Fruit fly (Drosophila melanogaster): ENCODE measurements around the gene CG13875.

The CG13875 gene

dm6 chr3L:199050-199745 lies 19.5 kb downstream of the CG13875 start (continued):
- TF ChIP-seq Rfx (GFP tag; IDR thresholded peaks at IDR 0.05) (peak; percentile 52), CG31388 (GFP tag; optimal IDR thresholded peaks at IDR 0.05) (no peak), CG10366 (GFP tag; IDR thresholded peaks at IDR 0.05) (peak; percentile 15; the same call in 1 of the 2 replicates), Lim3 (GFP tag; IDR thresholded peaks at IDR 0.05) (no peak), CG11398 (GFP tag; optimal IDR thresholded peaks at IDR 0.05) (no peak), Spps (tag; optimal IDR thresholded peaks at IDR 0.05) (no peak), Drgx (GFP tag; IDR thresholded peaks at IDR 0.05) (0 out of 2 replicates have a peak, but pooled peaks have one; percentile 19), CG6272 (GFP tag; IDR thresholded peaks at IDR 0.05) (peak; percentile 62), Ets65A (GFP tag) (peak; percentile 52), cwo (GFP tag; optimal IDR thresholded peaks at IDR 0.05) (no peak), lab (GFP tag; optimal IDR thresholded peaks at IDR 0.05) (no peak), HLHmδ (GFP tag; optimal IDR thresholded peaks at IDR 0.05) (no peak), CG4730 (GFP tag; IDR thresholded peaks at IDR 0.05) (no peak), cg (GFP tag; optimal IDR thresholded peaks at IDR 0.05) (no peak), repo (GFP tag; optimal IDR thresholded peaks at IDR 0.05) (no peak), Hsf (GFP tag; optimal IDR thresholded peaks at IDR 0.05) (peak; percentile 11), sim (GFP tag; IDR thresholded peaks at IDR 0.05) (no peak), bbx (GFP tag; IDR thresholded peaks at IDR 0.05; ENCODE audit: partially characterized antibody) (peak; percentile 60), CG10431 (GFP tag; optimal IDR thresholded peaks at IDR 0.05) (peak; percentile 42), Trl (optimal IDR thresholded peaks at IDR 0.05) (no peak), Trl (GFP tag; optimal IDR thresholded peaks at IDR 0.05) (peak; percentile 36), Sry-δ (GFP tag; optimal IDR thresholded peaks at IDR 0.05) (peak; percentile 17), Fer1 (GFP tag; optimal IDR thresholded peaks at IDR 0.05) (no peak), lbe (GFP tag; optimal IDR thresholded peaks at IDR 0.05) (no peak), CG14441 (GFP tag; IDR thresholded peaks at IDR 0.05) (no peak), grau (tag; optimal IDR thresholded peaks at IDR 0.05) (no peak), CG2875 (GFP tag; optimal IDR thresholded peaks at IDR 0.05) (peak; percentile 18), gt (GFP tag; IDR thresholded peaks at IDR 0.05) (no peak), Med (GFP tag) (peak; percentile 93), CG8388 (GFP tag; optimal IDR thresholded peaks at IDR 0.05) (no peak), pan (optimal IDR thresholded peaks at IDR 0.05) (no peak), pan (GFP tag; optimal IDR thresholded peaks at IDR 0.05 in 1 of 2, IDR thresholded peaks at IDR 0.05 in 1 of 2) (no peak), YL-1 (GFP tag; optimal IDR thresholded peaks at IDR 0.05) (peak; percentile 87), CG6813 (GFP tag; optimal IDR thresholded peaks at IDR 0.05) (no peak), CG7357 (GFP tag; IDR thresholded peaks at IDR 0.05) (no peak), kni (GFP tag; optimal IDR thresholded peaks at IDR 0.05) (peak; percentile 13), Sin3A (optimal IDR thresholded peaks at IDR 0.05) (peak; percentile 44), yki (optimal IDR thresholded peaks at IDR 0.05) (no peak), Lpt (GFP tag; optimal IDR thresholded peaks at IDR 0.05) (no peak), p53 (GFP tag; optimal IDR thresholded peaks at IDR 0.05) (no peak), nom (GFP tag; optimal IDR thresholded peaks at IDR 0.05) (no peak), pzg (GFP tag; optimal IDR thresholded peaks at IDR 0.05) (peak; percentile 56), Oaz (GFP tag; IDR thresholded peaks at IDR 0.05) (no peak), sc (optimal IDR thresholded peaks at IDR 0.05) (no peak), sc (GFP tag; optimal IDR thresholded peaks at IDR 0.05) (no peak), HLH3B (GFP tag; IDR thresholded peaks at IDR 0.05) (peak; percentile 34; the same call in 1 of the 2 replicates), danr (GFP tag; IDR thresholded peaks at IDR 0.05) (0 out of 2 replicates have a peak, but pooled peaks have one; percentile 8), wek (GFP tag; optimal IDR thresholded peaks at IDR 0.05) (no peak), Dref (GFP tag; IDR thresholded peaks at IDR 0.05) (peak; percentile 54), klu (GFP tag; IDR thresholded peaks at IDR 0.05) (no peak), CG14050 (GFP tag; IDR thresholded peaks at IDR 0.05) (no peak), NFAT (GFP tag; IDR thresholded peaks at IDR 0.05) (peak; percentile 31; the same call in 1 of the 2 replicates)

Measured in whole organism, embryonic.